Worm (Caenorhabditis elegans) whole organism, L2 larva: Measurements from ENCODE around the gene Y57A10C.11.

Experiments used
- Y55F3AM.14 ChIP-seq: fragments of 200-800 bp; sonication (Bioruptor generic); optimal IDR thresholded peaks from 2 replicates; lab custom pipeline; 2018; ENCODE audit warnings: mild to moderate bottlenecking, missing genetic modification characterization, missing compliant biosample characterization
- ceh-82 ChIP-seq: fragments of 150-350 bp; optimal IDR thresholded peaks from 2 replicates; lab custom pipeline; 2014; ENCODE audit warnings: missing biosample characterization, missing genetic modification characterization
- elt-3 ChIP-seq: sonication (generic microtip); optimal IDR thresholded peaks from 2 replicates; lab custom pipeline; 2017; ENCODE audit warnings: missing biosample characterization, missing genetic modification characterization
- fos-1 ChIP-seq: fragments of 150-350 bp; optimal IDR thresholded peaks from 2 replicates; lab custom pipeline; 2014; ENCODE audit warnings: missing biosample characterization, missing genetic modification characterization
- lin-13 ChIP-seq: fragments of 150-350 bp; optimal IDR thresholded peaks from 2 replicates; lab custom pipeline; 2014; ENCODE audit warnings: missing biosample characterization, missing genetic modification reagents, missing genetic modification characterization
- nhr-12 ChIP-seq: fragments of 150-350 bp; optimal IDR thresholded peaks from 2 replicates; lab custom pipeline; 2014; ENCODE audit warnings: missing biosample characterization, missing genetic modification characterization
- nhr-77 ChIP-seq: fragments of 150-350 bp; optimal IDR thresholded peaks from 2 replicates; lab custom pipeline; 2014; ENCODE audit warnings: missing biosample characterization, missing genetic modification characterization
- snpc-4 ChIP-seq: fragments of 150-350 bp; optimal IDR thresholded peaks from 2 replicates; lab custom pipeline; 2014; ENCODE audit warnings: missing biosample characterization, missing genetic modification characterization

DNA sequence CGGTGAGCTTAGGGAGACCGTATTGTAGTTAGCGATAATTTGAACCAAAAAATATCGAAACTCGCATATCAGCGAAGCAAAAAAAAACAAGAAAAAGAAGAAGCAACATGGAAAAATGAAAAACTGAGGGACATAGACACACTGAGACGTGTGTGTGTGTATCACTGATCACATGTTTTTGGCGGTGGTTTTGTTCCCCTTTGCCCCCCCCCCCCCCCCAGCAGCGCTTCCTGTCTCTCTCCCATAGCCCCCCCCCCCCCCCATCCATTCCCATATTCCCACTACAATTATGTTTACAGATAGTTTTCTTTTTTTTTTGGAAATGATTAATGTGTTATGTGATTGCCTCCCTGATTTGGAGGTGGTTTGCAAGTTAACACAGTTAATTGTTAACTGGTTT lies 45.5 kb downstream of the Y57A10C.11 start:
- TF ChIP-seq snpc-4 (no peak), ceh-82 (tag; lab: Kevin White, UChicago) (no peak), lin-13 (no peak), Y55F3AM.14 (GFP tag; lab: Kevin White, UChicago) (no peak), nhr-77 (tag; lab: Kevin White, UChicago) (no peak), elt-3 (no peak), nhr-12 (tag; lab: Kevin White, UChicago) (no peak), fos-1 (no peak)
